Fruit fly (Drosophila melanogaster): ENCODE measurements around the gene CG10550.

dm6 chr3R:25303857-25304440 lies 4.2 kb downstream of the CG10550 start, which contains the start of gene CG31436:
- no peak for TF ChIP-seq Dll (optimal IDR thresholded peaks at IDR 0.05)
- no peak for TF ChIP-seq psq (optimal IDR thresholded peaks at IDR 0.05)
- no peak for TF ChIP-seq EcR (GFP tag; optimal IDR thresholded peaks at IDR 0.05)
- TF ChIP-seq usp (GFP tag; optimal IDR thresholded peaks at IDR 0.05) = no peak

All from whole organism.